Worm (Caenorhabditis elegans) whole organism, L4 larva: ENCODE measurements around the gene C06E4.5.

Experiments
- T20F7.1 ChIP-seq: fragments of 200-800 bp; sonication (Bioruptor generic); optimal IDR thresholded peaks from 2 replicates; lab custom pipeline; 2018; ENCODE audit warnings: mild to moderate bottlenecking, missing genetic modification characterization, missing compliant biosample characterization
- T26A8.4 ChIP-seq: fragments of 200-800 bp; sonication (Bioruptor generic); IDR thresholded peaks from 2 replicates; pipeline ENCODE4 v1.3.6; 2022; ENCODE audit warnings: missing genetic modification characterization, missing compliant biosample characterization
- Y48G9A.11 ChIP-seq: fragments of 200-800 bp; sonication (Bioruptor generic); IDR thresholded peaks from 2 replicates; pipeline ENCODE4 v1.3.6; 2022; ENCODE audit warnings: missing genetic modification reagents, missing genetic modification characterization, missing compliant biosample characterization
- Y75B8A.6 ChIP-seq: fragments of 200-800 bp; sonication (Bioruptor generic); IDR thresholded peaks from 2 replicates; pipeline ENCODE4 v1.3.6; 2022; ENCODE audit warnings: missing genetic modification reagents, missing genetic modification characterization, missing compliant biosample characterization
- ceh-20 ChIP-seq: fragments of 200-800 bp; sonication (Bioruptor generic); IDR thresholded peaks from 2 replicates; pipeline ENCODE4 v1.3.6; 2022; ENCODE audit warnings: missing genetic modification reagents, missing genetic modification characterization, missing compliant biosample characterization
- ceh-28 ChIP-seq: fragments of 150-350 bp; optimal IDR thresholded peaks from 2 replicates; lab custom pipeline; 2014; ENCODE audit warnings: missing biosample characterization, missing genetic modification reagents, missing genetic modification characterization
- ceh-82 ChIP-seq: sonication (generic microtip); optimal IDR thresholded peaks from 2 replicates; lab custom pipeline; 2017; ENCODE audit warnings: missing biosample characterization, missing genetic modification characterization
- ces-1 ChIP-seq: fragments of 150-350 bp; sonication (generic microtip); optimal IDR thresholded peaks from 4 replicates; lab custom pipeline; 2014; ENCODE audit warnings: missing biosample characterization, missing genetic modification reagents, missing genetic modification characterization
- dpl-1 ChIP-seq: fragments of 150-350 bp; optimal IDR thresholded peaks from 2 replicates; lab custom pipeline; 2014; ENCODE audit warnings: missing biosample characterization, missing genetic modification reagents, missing genetic modification characterization
- dve-1 ChIP-seq: sonication (generic microtip); optimal IDR thresholded peaks from 2 replicates; lab custom pipeline; 2017; ENCODE audit warnings: antibody characterized with exemption, mild to moderate bottlenecking, missing genetic modification characterization, missing compliant biosample characterization; ENCODE audit not compliant: insufficient read depth
- fkh-10 ChIP-seq: fragments of 150-350 bp; optimal IDR thresholded peaks from 2 replicates; lab custom pipeline; 2014; ENCODE audit warnings: missing biosample characterization, missing genetic modification reagents, missing genetic modification characterization
- hlh-30 ChIP-seq: sonication (generic microtip); optimal IDR thresholded peaks from 2 replicates; lab custom pipeline; 2017; ENCODE audit warnings: antibody characterized with exemption, mild to moderate bottlenecking, missing genetic modification characterization, missing compliant biosample characterization; ENCODE audit not compliant: insufficient read depth
- lim-7 ChIP-seq: fragments of 200-800 bp; sonication (Bioruptor generic); IDR thresholded peaks from 2 replicates; pipeline ENCODE4 v1.3.6; 2022; ENCODE audit warnings: missing genetic modification characterization, missing compliant biosample characterization
- lin-1 ChIP-seq: fragments of 200-800 bp; sonication (Bioruptor generic); IDR thresholded peaks from 2 replicates; pipeline ENCODE4 v1.3.6; 2022; ENCODE audit warnings: missing genetic modification reagents, missing genetic modification characterization, missing compliant biosample characterization
- lin-13 ChIP-seq: fragments of 150-350 bp; optimal IDR thresholded peaks from 2 replicates; lab custom pipeline; 2014; ENCODE audit warnings: missing biosample characterization, missing genetic modification reagents, missing genetic modification characterization
- lin-15B ChIP-seq: fragments of 150-350 bp; sonication (generic microtip); optimal IDR thresholded peaks from 3 replicates; lab custom pipeline; 2014; ENCODE audit warnings: missing biosample characterization, missing genetic modification characterization
- lin-39 ChIP-seq: fragments of 150-350 bp; optimal IDR thresholded peaks from 2 replicates; lab custom pipeline; 2014; ENCODE audit warnings: missing biosample characterization, missing genetic modification reagents, missing genetic modification characterization
- lir-3 ChIP-seq: sonication (generic microtip); optimal IDR thresholded peaks from 2 replicates; lab custom pipeline; 2016; ENCODE audit warnings: mild to moderate bottlenecking, missing genetic modification characterization, missing compliant biosample characterization
- lsy-2 ChIP-seq, 2 experiments: fragments of 150-350 bp in 1 of 2; sonication (generic microtip) in 1 of 2; optimal IDR thresholded peaks; 2 replicates each; lab custom pipeline; 2014 to 2017; ENCODE audit warnings: missing biosample characterization in 2 of 2, missing genetic modification characterization in 2 of 2
- mxl-3 ChIP-seq: fragments of 200-800 bp; sonication (Bioruptor generic); optimal IDR thresholded peaks from 2 replicates; lab custom pipeline; 2018; ENCODE audit warnings: mild to moderate bottlenecking, missing genetic modification characterization, missing compliant biosample characterization
- nhr-111 ChIP-seq: fragments of 200-800 bp; sonication (Bioruptor generic); optimal IDR thresholded peaks from 2 replicates; lab custom pipeline; 2018; ENCODE audit warnings: mild to moderate bottlenecking, missing genetic modification characterization, missing compliant biosample characterization
- nhr-25 ChIP-seq: sonication (generic microtip); optimal IDR thresholded peaks from 2 replicates; lab custom pipeline; 2017; ENCODE audit warnings: missing genetic modification characterization, mild to moderate bottlenecking, missing compliant biosample characterization, antibody characterized with exemption, moderate library complexity, borderline replicate concordance; ENCODE audit not compliant: insufficient read depth
- nhr-28 ChIP-seq: fragments of 150-350 bp; optimal IDR thresholded peaks from 2 replicates; lab custom pipeline; 2014; ENCODE audit warnings: missing biosample characterization, missing genetic modification characterization
- nhr-42 ChIP-seq: fragments of 200-800 bp; sonication (Bioruptor generic); IDR thresholded peaks from 2 replicates; pipeline ENCODE4 v1.3.6; 2022; ENCODE audit warnings: missing genetic modification characterization, missing compliant biosample characterization
- pha-4 ChIP-seq, 2 experiments: fragments of 150-350 bp in 1 of 2; fragments of 200-800 bp in 1 of 2; sonication (Bioruptor generic) in 1 of 2; IDR thresholded peaks in 1 of 2; optimal IDR thresholded peaks in 1 of 2; 2 replicates each; pipeline versions ENCODE4 v1.3.6 to Lab custom; 2014 to 2022; ENCODE audit warnings: missing genetic modification characterization in 2 of 2, missing genetic modification reagents in 2 of 2, missing biosample characterization in 1 of 2, missing compliant biosample characterization in 1 of 2
- pqm-1 ChIP-seq: sonication (generic microtip); optimal IDR thresholded peaks from 2 replicates; lab custom pipeline; 2017; ENCODE audit warnings: missing biosample characterization, missing genetic modification characterization
- sdz-12 ChIP-seq: fragments of 200-800 bp; sonication (Bioruptor generic); optimal IDR thresholded peaks from 2 replicates; lab custom pipeline; 2018; ENCODE audit warnings: mild to moderate bottlenecking, missing genetic modification characterization, missing compliant biosample characterization
- skn-1 ChIP-seq: fragments of 150-350 bp; optimal IDR thresholded peaks from 2 replicates; lab custom pipeline; 2014; ENCODE audit warnings: missing biosample characterization, missing genetic modification characterization
- snpc-4 ChIP-seq: fragments of 150-350 bp; optimal IDR thresholded peaks from 2 replicates; lab custom pipeline; 2014; ENCODE audit warnings: missing biosample characterization, missing genetic modification characterization
- spr-1 ChIP-seq: sonication (generic microtip); optimal IDR thresholded peaks from 2 replicates; lab custom pipeline; 2016; ENCODE audit warnings: mild to moderate bottlenecking, missing genetic modification characterization, missing compliant biosample characterization
- spr-3 ChIP-seq: fragments of 200-800 bp; sonication (Bioruptor generic); optimal IDR thresholded peaks from 2 replicates; lab custom pipeline; 2018; ENCODE audit warnings: mild to moderate bottlenecking, missing genetic modification characterization, missing compliant biosample characterization
- unc-130 ChIP-seq: sonication (generic microtip); optimal IDR thresholded peaks from 2 replicates; lab custom pipeline; 2016; ENCODE audit warnings: missing genetic modification reagents, missing genetic modification characterization, missing compliant biosample characterization
- zag-1 ChIP-seq: fragments of 150-350 bp; optimal IDR thresholded peaks from 2 replicates; lab custom pipeline; 2014; ENCODE audit warnings: missing biosample characterization, missing genetic modification characterization
- zfp-3 ChIP-seq: fragments of 200-800 bp; sonication (Bioruptor generic); conservative IDR thresholded peaks from 2 replicates; pipeline ENCODE4 v1.3.6; 2022; ENCODE audit warnings: missing genetic modification reagents, missing genetic modification characterization, missing compliant biosample characterization

Gene C06E4.5

DNA sequence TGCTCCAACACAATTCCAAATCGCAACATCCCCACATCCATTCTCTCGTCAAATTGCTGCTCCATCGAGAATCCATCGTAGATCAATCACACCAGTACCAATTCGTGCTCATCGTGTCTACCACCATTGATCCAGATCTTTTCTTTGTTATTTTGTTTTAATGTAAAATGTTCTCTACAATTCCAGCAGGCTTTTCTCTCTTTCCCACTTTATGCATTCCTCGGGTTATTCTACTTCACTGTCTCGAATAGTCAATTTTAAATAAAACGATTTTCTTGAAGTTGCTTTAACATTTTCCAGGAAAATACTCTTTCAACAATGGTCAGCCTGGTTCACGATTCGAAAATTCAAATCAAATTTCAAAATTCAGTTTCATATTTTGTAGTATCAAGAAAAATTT is 28.2 kb downstream of the C06E4.5 start, which contains the start of gene C06E4.1:
Gene C06E4.1 (plus strand): TSS at position 301 of the 400 bp plus-strand sequence.
- TF ChIP-seq T26A8.4 (no peak), nhr-42 (GFP tag; lab: Robert Waterston, UW) (no peak), unc-130 (GFP tag; lab: Kevin White, UChicago) (no peak), T20F7.1 (GFP tag; lab: Kevin White, UChicago) (no peak), ces-1 (GFP tag; lab: Kevin White, UChicago) (no peak), fkh-10 (GFP tag; lab: Kevin White, UChicago) (no peak), ceh-28 (tag; lab: Kevin White, UChicago) (no peak), zag-1 (tag; lab: Kevin White, UChicago) (no peak), nhr-25 (tag; lab: Kevin White, UChicago) (no peak), ceh-82 (tag; lab: Kevin White, UChicago) (no peak), Y75B8A.6 (no peak), ceh-20 (GFP tag; lab: Robert Waterston, UW) (no peak)

- TF ChIP-seq pqm-1 (tag; lab: Kevin White, UChicago): peak; percentile 61
- no peak for TF ChIP-seq skn-1 (tag; lab: Kevin White, UChicago)
- TF ChIP-seq mxl-3 (GFP tag; lab: Kevin White, UChicago): no peak
- TF ChIP-seq pha-4 (GFP tag; IDR thresholded peaks at IDR 0.05; lab: Robert Waterston, UW): no peak
- TF ChIP-seq pha-4 (tag; optimal IDR thresholded peaks at IDR 0.05; lab: Kevin White, UChicago): no peak
- TF ChIP-seq nhr-28 (tag; lab: Kevin White, UChicago): peak; percentile 25
- TF ChIP-seq, all 104 proteins: peak for 2
Measured at ce11 chrIV:7285839-7286238, 31.0 kb downstream of the C06E4.5 start, which contains the start of gene C06E4.8. C06E4.8 (minus strand) TSS chrIV:7285875.

DNA sequence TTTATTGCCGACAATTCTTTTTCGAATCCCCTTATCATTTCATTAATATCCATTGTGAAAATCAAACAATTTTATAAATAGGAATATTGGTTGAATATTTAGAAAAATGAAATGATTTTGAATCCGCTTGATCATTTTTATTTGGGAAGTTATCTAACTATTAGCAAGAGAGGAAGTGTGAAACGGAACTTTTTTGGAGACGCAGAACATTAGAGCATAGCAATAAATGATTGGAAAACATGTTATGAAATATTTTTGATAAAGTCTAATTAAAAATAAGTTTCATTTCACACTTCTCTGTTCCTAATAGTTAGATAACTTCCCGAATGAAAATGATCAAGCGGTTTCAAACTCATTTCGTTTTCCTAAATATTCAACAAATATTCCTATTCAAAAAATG is 32.7 kb downstream of the C06E4.5 start, which contains the start of gene F42C5.3:
Gene F42C5.3 (minus strand): TSS at position 101 of the 400 bp plus-strand sequence.
- TF ChIP-seq lin-1: no peak
- no peak for TF ChIP-seq lin-13 (GFP tag; lab: Kevin White, UChicago)
- no peak for TF ChIP-seq hlh-30 (tag; lab: Kevin White, UChicago)
- no peak for TF ChIP-seq lsy-2 (tag; optimal IDR thresholded peaks at IDR 0.05; lab: Kevin White, UChicago)
- no peak for TF ChIP-seq snpc-4 (tag; lab: Kevin White, UChicago)
- TF ChIP-seq lin-15B: no peak
- TF ChIP-seq nhr-111 (GFP tag; lab: Kevin White, UChicago): no peak
- no peak for TF ChIP-seq spr-3
- TF ChIP-seq lin-39 (tag; lab: Kevin White, UChicago): no peak
- no peak for TF ChIP-seq lim-7 (GFP tag; lab: Robert Waterston, UW)
- TF ChIP-seq sdz-12 (GFP tag; lab: Kevin White, UChicago): no peak
- no peak for TF ChIP-seq zfp-3
- TF ChIP-seq ceh-28 (tag; lab: Kevin White, UChicago): no peak
- no peak for TF ChIP-seq lir-3 (tag; lab: Kevin White, UChicago)
- no peak for TF ChIP-seq Y48G9A.11 (GFP tag; lab: Robert Waterston, UW)
- no peak for TF ChIP-seq nhr-28 (tag; lab: Kevin White, UChicago)
- no peak for TF ChIP-seq spr-1 (tag; lab: Kevin White, UChicago)

- peak; percentile 75 for TF ChIP-seq hlh-30 (tag; lab: Kevin White, UChicago)
- no peak for TF ChIP-seq pqm-1 (tag; lab: Kevin White, UChicago)
- peak; percentile 28 for TF ChIP-seq dpl-1 (GFP tag; lab: Kevin White, UChicago)
- TF ChIP-seq nhr-28 (tag; lab: Kevin White, UChicago): peak; percentile 12
- TF ChIP-seq dve-1 (tag; lab: Kevin White, UChicago): peak; percentile 2
- TF ChIP-seq spr-1 (tag; lab: Kevin White, UChicago): no peak
- TF ChIP-seq skn-1 (tag; lab: Kevin White, UChicago): no peak
Measured at ce11 chrIV:7291066-7291465, 36.3 kb downstream of the C06E4.5 start.
